Worm (Caenorhabditis elegans): ENCODE data around the gene ant-1.3.
A peak's percentile ranks its signal among the peaks of the same experiment; 100 is the strongest.

Gene ant-1.3

DNA sequence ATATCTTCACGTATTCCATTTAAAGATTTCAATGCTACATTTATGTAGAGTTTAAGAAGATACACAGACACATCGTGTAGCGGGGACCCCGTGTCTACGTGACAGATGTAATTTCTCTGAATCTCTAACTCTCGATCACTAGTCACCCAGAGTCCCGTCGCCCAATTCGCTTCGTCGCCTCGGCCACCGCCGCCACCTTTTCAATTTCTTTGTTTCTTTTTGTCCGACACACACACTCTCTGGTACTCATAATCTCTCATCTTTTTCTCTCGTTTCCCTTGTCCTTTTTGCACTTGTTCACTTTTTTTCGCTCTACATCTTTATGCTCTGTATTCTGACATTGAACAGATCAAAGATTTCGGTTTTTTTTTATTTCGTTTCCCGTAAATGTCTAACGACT is 9.3 kb upstream of the ant-1.3 start (continued):
- TF ChIP-seq snpc-1.2 (GFP tag; IDR thresholded peaks at IDR 0.05) (no peak), nhr-48 (tag; optimal IDR thresholded peaks at IDR 0.05) (peak; percentile 84)

DNA sequence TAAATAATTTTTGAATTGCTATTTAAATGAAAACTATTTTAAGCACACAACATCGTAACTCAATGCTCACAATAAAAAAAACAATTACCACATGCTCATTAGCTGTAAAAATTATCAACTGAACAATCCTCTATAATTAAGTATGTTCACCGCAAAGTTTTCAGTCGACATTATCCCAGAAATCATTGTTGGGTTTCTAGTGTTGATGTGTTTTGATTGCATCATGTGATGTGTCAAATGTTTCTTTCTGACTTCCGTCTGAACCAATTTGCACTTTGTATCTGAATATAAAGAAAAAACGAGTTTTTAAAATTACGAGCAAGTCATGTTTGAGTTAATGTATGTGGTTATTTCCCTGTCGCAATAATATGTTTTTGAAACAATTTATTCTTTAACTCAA is 8.7 kb upstream of the ant-1.3 start:
- peak; percentile 95 for TF ChIP-seq ztf-7 (tag; optimal IDR thresholded peaks at IDR 0.05)
- peak in 1 of 2 experiments; percentile 16 for TF ChIP-seq unc-62 (GFP tag; optimal IDR thresholded peaks at IDR 0.05 in 1 of 2)
- TF ChIP-seq unc-62 (tag; optimal IDR thresholded peaks at IDR 0.05): no peak
- no peak for TF ChIP-seq fos-1 (tag; optimal IDR thresholded peaks at IDR 0.05)
- no peak for TF ChIP-seq nhr-42 (GFP tag; IDR thresholded peaks at IDR 0.05)
- TF ChIP-seq aha-1 (tag): peak; percentile 86
- TF ChIP-seq ceh-32 (tag; optimal IDR thresholded peaks at IDR 0.05; ENCODE audit: poor library complexity): no peak

DNA sequence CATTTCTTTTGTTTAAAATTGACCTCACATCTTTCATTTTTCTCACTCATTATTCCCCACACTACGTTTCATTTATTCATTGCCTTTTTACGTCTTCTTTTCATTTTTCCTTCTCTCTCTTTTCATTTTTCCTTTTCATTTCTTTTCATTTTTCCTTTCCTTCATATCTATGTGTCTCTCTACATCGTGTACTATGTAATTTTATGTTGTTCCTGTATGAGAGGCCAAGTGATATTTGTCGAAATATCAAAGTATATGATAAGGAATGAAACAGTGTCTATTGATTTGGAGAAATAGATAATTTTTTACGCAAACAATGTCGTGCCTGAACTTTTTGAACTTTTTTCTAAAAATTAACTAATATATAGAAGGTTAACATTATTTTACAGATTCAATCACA is 7.4 kb upstream of the ant-1.3 start:
- TF ChIP-seq daf-16 (GFP tag; optimal IDR thresholded peaks at IDR 0.05) (no peak), daf-16 (tag; optimal IDR thresholded peaks at IDR 0.05) (peak; percentile 52), hlh-30 (tag; optimal IDR thresholded peaks at IDR 0.05; ENCODE audit: insufficient read depth) (peak; percentile 27), nhr-10 (tag; optimal IDR thresholded peaks at IDR 0.05) (peak; percentile 40), pha-4 (GFP tag; IDR thresholded peaks at IDR 0.05) (no peak), pha-4 (tag; optimal IDR thresholded peaks at IDR 0.05) (no peak), ceh-20 (GFP tag; IDR thresholded peaks at IDR 0.05) (no peak), dpl-1 (GFP tag; optimal IDR thresholded peaks at IDR 0.05) (no peak), arid-1 (GFP tag; conservative IDR thresholded peaks at IDR 0.05) (no peak), nhr-25 (tag; optimal IDR thresholded peaks at IDR 0.05; ENCODE audit: borderline replicate concordance, insufficient read depth) (no peak), lin-29 (GFP tag; IDR thresholded peaks at IDR 0.05) (no peak), snpc-4 (tag; optimal IDR thresholded peaks at IDR 0.05) (no peak), php-3 (GFP tag; IDR thresholded peaks at IDR 0.05) (no peak), dve-1 (tag; optimal IDR thresholded peaks at IDR 0.05; ENCODE audit: insufficient read depth) (peak; percentile 84), mdt-29 (GFP tag; IDR thresholded peaks at IDR 0.05) (no peak), unc-39 (tag; optimal IDR thresholded peaks at IDR 0.05) (no peak), lir-3 (tag; optimal IDR thresholded peaks at IDR 0.05) (no peak), fkh-10 (GFP tag; optimal IDR thresholded peaks at IDR 0.05) (no peak), cey-2 (tag; optimal IDR thresholded peaks at IDR 0.05; ENCODE audit: borderline replicate concordance, insufficient read depth) (no peak), daf-8 (GFP tag; IDR thresholded peaks at IDR 0.05) (no peak), ztf-7 (tag; optimal IDR thresholded peaks at IDR 0.05) (peak; percentile 72), nhr-77 (tag; optimal IDR thresholded peaks at IDR 0.05) (peak; percentile 74), dmd-9 (GFP tag; IDR thresholded peaks at IDR 0.05) (no peak), R02D3.7 (tag; optimal IDR thresholded peaks at IDR 0.05) (no peak), pqm-1 (tag; optimal IDR thresholded peaks at IDR 0.05) (peak; percentile 81), F49E8.2 (tag; optimal IDR thresholded peaks at IDR 0.05; ENCODE audit: borderline replicate concordance) (no peak), F26F4.8 (GFP tag; conservative IDR thresholded peaks at IDR 0.05) (no peak), nhr-28 (tag; optimal IDR thresholded peaks at IDR 0.05) (peak; percentile 90), lsy-2 (tag; optimal IDR thresholded peaks at IDR 0.05) (peak in 1 of 2 experiments; percentile 53), jun-1 (tag; optimal IDR thresholded peaks at IDR 0.05) (no peak), dmd-6 (GFP tag; IDR thresholded peaks at IDR 0.05) (peak; percentile 80), nhr-102 (tag; optimal IDR thresholded peaks at IDR 0.05) (no peak), Y75B8A.6 (GFP tag; IDR thresholded peaks at IDR 0.05) (no peak), lin-39 (tag; optimal IDR thresholded peaks at IDR 0.05) (no peak), duxl-1 (tag; optimal IDR thresholded peaks at IDR 0.05; ENCODE audit: poor library complexity) (no peak), mxl-2 (GFP tag; conservative IDR thresholded peaks at IDR 0.05) (no peak), saeg-2 (GFP tag; IDR thresholded peaks at IDR 0.05) (no peak), zfp-3 (GFP tag; conservative IDR thresholded peaks at IDR 0.05) (no peak), gei-8 (GFP tag; optimal IDR thresholded peaks at IDR 0.05) (no peak), ZK546.5 (tag; optimal IDR thresholded peaks at IDR 0.05) (no peak), nhr-6 (tag; optimal IDR thresholded peaks at IDR 0.05) (peak; percentile 63)

Measured in whole organism, L4 larva.